Worm (Caenorhabditis elegans) whole organism, early embryonic: ENCODE measurements around the gene sand-1.
A peak's percentile ranks its signal among the peaks of the same experiment; 100 is the strongest.

Source experiments
- B0310.2 ChIP-seq: sonication (generic microtip); optimal IDR thresholded peaks from 2 replicates; lab custom pipeline; 2016; ENCODE audit warnings: mild to moderate bottlenecking, missing genetic modification characterization, missing compliant biosample characterization
- F13C5.2 ChIP-seq: sonication (generic microtip); optimal IDR thresholded peaks from 2 replicates; lab custom pipeline; 2017; ENCODE audit warnings: mild to moderate bottlenecking, missing genetic modification characterization, inconsistent platforms, missing compliant biosample characterization
- aly-1 ChIP-seq: sonication (generic microtip); optimal IDR thresholded peaks from 2 replicates; lab custom pipeline; 2016; ENCODE audit warnings: missing genetic modification characterization, missing compliant biosample characterization
- ama-1 ChIP-seq: fragments of 150-350 bp; optimal IDR thresholded peaks from 2 replicates; lab custom pipeline; 2014
- ceh-13 ChIP-seq: fragments of 200-800 bp; sonication (Bioruptor generic); optimal IDR thresholded peaks from 2 replicates; lab custom pipeline; 2018; ENCODE audit warnings: mild to moderate bottlenecking, missing genetic modification characterization, missing compliant biosample characterization
- ceh-36 ChIP-seq: sonication (generic microtip); optimal IDR thresholded peaks from 2 replicates; lab custom pipeline; 2016; ENCODE audit warnings: missing genetic modification characterization, inconsistent platforms, missing compliant biosample characterization
- ets-7 ChIP-seq: sonication (generic microtip); optimal IDR thresholded peaks from 2 replicates; lab custom pipeline; 2016; ENCODE audit warnings: missing genotype, missing genetic modification characterization, missing compliant biosample characterization
- flt-1 ChIP-seq: fragments of 200-800 bp; sonication (Bioruptor generic); IDR thresholded peaks from 2 replicates; pipeline ENCODE4 v1.3.6; 2022; ENCODE audit warnings: missing genetic modification characterization, missing compliant biosample characterization
- hmbx-1 ChIP-seq: sonication (generic microtip); optimal IDR thresholded peaks from 2 replicates; lab custom pipeline; 2016; ENCODE audit warnings: mild to moderate bottlenecking, missing genetic modification characterization, missing compliant biosample characterization
- hmg-4 ChIP-seq: fragments of 200-800 bp; sonication (Bioruptor generic); optimal IDR thresholded peaks from 2 replicates; lab custom pipeline; 2018; ENCODE audit warnings: mild to moderate bottlenecking, missing genetic modification characterization, missing compliant biosample characterization
- hnd-1 ChIP-seq: sonication (generic microtip); optimal IDR thresholded peaks from 2 replicates; lab custom pipeline; 2016; ENCODE audit warnings: missing genetic modification characterization, missing compliant biosample characterization
- pes-1 ChIP-seq: fragments of 200-800 bp; sonication (Bioruptor generic); IDR thresholded peaks from 2 replicates; pipeline ENCODE4 v1.3.6; 2022; ENCODE audit warnings: missing genetic modification reagents, missing genetic modification characterization, missing compliant biosample characterization
- scrt-1 ChIP-seq: fragments of 200-800 bp; sonication (Bioruptor generic); IDR thresholded peaks from 2 replicates; pipeline ENCODE4 v1.3.6; 2022; ENCODE audit warnings: missing genetic modification characterization, missing compliant biosample characterization
- sea-1 ChIP-seq: fragments of 200-800 bp; sonication (Bioruptor generic); conservative IDR thresholded peaks from 2 replicates; pipeline ENCODE4 v1.3.6; 2022; ENCODE audit warnings: missing genetic modification characterization, missing compliant biosample characterization
- tbx-11 ChIP-seq: fragments of 200-800 bp; sonication (Bioruptor generic); IDR thresholded peaks from 2 replicates; pipeline ENCODE4 v1.3.6; 2022; ENCODE audit warnings: missing genetic modification characterization, missing compliant biosample characterization
- tbx-37 ChIP-seq: fragments of 200-800 bp; sonication (Bioruptor generic); conservative IDR thresholded peaks from 2 replicates; pipeline ENCODE4 v1.3.6; 2022; ENCODE audit warnings: missing genetic modification reagents, missing genetic modification characterization, missing compliant biosample characterization
- tra-4 ChIP-seq: sonication (generic microtip); optimal IDR thresholded peaks from 2 replicates; lab custom pipeline; 2017; ENCODE audit warnings: missing genetic modification characterization, missing compliant biosample characterization

The sand-1 gene

DNA sequence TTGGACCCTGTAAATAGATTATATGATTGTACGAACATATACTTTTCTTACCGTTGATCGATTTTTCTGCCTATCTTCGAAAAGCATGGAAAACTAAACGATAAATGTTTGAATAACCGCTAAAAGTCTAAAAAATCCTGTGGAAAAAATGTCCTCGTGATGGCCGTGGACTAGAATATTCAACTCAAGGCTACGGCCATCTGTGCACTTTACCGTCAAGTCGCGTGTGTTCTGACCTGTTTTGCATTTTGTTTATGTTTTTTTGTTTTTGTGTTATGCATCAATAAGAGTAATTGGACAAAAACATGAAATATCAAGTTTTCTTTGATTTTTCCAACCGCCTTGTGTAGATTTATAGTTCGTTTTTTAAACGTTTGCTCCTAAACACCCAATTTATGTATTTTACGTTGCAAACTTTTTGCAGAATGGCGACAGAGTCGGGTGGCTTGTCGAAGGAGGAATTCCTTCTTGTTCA lies 2.5 kb upstream of the sand-1 start, which contains the start of the genes hda-6 and F41H10.4:
Gene hda-6 (minus strand): TSS at position 172 of the 475 bp plus-strand sequence.
Gene F41H10.4 (plus strand): TSS at position 425 of the 475 bp plus-strand sequence.
- TF ChIP-seq hnd-1 (tag; lab: Kevin White, UChicago) = no peak
- no peak for TF ChIP-seq B0310.2 (tag; lab: Kevin White, UChicago)
- no peak for TF ChIP-seq sea-1 (GFP tag; lab: Robert Waterston, UW)
- TF ChIP-seq hmg-4 = no peak
- TF ChIP-seq aly-1 (tag; lab: Kevin White, UChicago) = no peak
- TF ChIP-seq hmbx-1 = no peak
- TF ChIP-seq tra-4 = no peak
- no peak for TF ChIP-seq scrt-1 (GFP tag; lab: Robert Waterston, UW)
- TF ChIP-seq tbx-37 (GFP tag; lab: Robert Waterston, UW) = no peak
- TF ChIP-seq flt-1 (GFP tag; lab: Robert Waterston, UW) = no peak
- no peak for TF ChIP-seq pes-1 (GFP tag; lab: Robert Waterston, UW)
- no peak for TF ChIP-seq F13C5.2 (tag; lab: Kevin White, UChicago)
- TF ChIP-seq ets-7 (tag; lab: Kevin White, UChicago) = no peak
- no peak for TF ChIP-seq ceh-13 (GFP tag; lab: Kevin White, UChicago)
- TF ChIP-seq ceh-36 (tag; lab: Kevin White, UChicago) = no peak
- TF ChIP-seq ama-1 (lab: Kevin White, UChicago) = no peak
- no peak for TF ChIP-seq tbx-11 (GFP tag; lab: Robert Waterston, UW)

DNA sequence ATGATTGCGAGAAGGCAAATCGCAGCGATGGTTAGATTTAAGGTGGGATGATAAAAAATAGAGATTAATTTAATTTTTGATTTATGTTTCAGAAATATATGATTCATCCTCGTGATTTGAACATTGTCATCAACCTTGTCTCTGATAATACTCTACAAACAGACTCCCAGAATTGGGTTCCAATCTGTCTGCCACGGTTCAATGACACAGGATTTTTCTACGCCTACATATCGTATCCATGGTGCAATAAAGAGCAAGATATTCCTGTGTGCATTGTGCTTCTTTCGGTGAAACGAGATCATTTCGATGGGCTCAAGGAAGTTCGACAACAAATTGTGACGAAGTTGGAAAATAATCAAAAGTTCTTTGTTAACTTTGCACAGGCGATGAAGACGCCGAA lies 1.2 kb downstream of the sand-1 start:
- TF ChIP-seq flt-1 (GFP tag; lab: Robert Waterston, UW) (no peak), ceh-13 (GFP tag; lab: Kevin White, UChicago) (no peak), scrt-1 (GFP tag; lab: Robert Waterston, UW) (no peak), ets-7 (tag; lab: Kevin White, UChicago) (no peak), aly-1 (tag; lab: Kevin White, UChicago) (no peak), tra-4 (no peak), hmg-4 (no peak), pes-1 (GFP tag; lab: Robert Waterston, UW) (no peak), B0310.2 (tag; lab: Kevin White, UChicago) (no peak), F13C5.2 (tag; lab: Kevin White, UChicago) (no peak)

DNA sequence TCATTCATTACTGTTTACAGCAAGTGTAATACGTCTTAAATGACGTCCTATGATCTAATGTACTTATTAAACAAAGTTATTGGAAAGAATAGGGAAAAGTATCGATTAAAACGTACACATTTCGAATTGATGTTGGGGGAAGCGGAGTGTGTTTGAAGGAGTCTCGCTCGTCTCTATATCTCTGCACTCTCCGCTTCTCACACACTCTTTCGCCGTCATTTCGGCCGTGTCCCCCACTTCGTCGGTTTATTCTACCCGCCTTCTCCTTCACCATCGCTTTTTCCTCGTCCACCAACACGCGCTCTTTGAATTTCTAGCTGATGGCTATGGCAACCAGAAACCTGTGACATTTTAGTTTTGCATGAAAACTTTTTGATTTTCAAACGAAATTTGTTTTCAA lies 2.2 kb downstream of the sand-1 start:
- TF ChIP-seq flt-1 (GFP tag; lab: Robert Waterston, UW) (no peak), tbx-37 (GFP tag; lab: Robert Waterston, UW) (no peak), sea-1 (GFP tag; lab: Robert Waterston, UW) (no peak), ets-7 (tag; lab: Kevin White, UChicago) (no peak), aly-1 (tag; lab: Kevin White, UChicago) (peak; percentile 33), B0310.2 (tag; lab: Kevin White, UChicago) (no peak), hmg-4 (no peak)

DNA sequence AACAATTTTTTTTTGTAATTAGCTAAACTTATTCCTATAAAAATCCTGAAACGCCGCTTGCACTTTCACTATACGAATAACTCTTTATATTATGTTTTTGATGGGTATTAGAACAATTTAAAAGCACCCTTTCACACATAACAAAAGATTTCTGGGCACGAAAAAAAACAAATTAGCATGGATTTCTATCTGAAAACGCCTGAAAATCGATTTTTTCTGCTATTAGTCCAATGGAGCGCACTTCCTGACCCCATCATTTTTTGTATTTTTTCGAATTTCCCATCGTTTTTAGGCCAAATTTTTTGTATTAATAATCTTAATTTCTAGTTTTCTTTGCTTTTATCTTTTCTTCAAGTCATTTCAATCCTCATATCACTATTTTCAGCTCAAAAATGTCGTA lies 2.7 kb downstream of the sand-1 start, which contains the start of gene F41H10.3:
Gene F41H10.3 (plus strand): TSS at position 388 of the 400 bp plus-strand sequence.
- TF ChIP-seq flt-1 (GFP tag; lab: Robert Waterston, UW) = no peak

DNA sequence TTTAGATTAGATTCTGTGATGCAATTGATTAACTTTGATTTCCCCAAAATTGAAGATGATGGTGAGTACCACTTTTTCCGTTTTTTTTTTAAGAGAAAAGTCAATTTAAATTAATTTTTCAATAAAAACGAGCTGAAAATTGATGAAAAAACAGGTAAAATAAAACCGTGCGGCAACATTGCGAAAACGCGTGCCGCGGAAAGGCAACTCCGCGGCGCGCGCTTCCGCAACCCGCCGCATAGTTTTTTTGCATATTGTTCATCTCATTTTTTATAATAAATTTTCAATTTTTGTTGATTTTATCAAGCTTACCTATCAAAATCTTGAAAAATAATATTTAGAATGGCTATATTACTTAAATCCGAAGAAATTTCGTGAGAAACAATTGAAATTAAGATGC lies 4.2 kb downstream of the sand-1 start:
- TF ChIP-seq ets-7 (tag; lab: Kevin White, UChicago) (peak; percentile 56), aly-1 (tag; lab: Kevin White, UChicago) (no peak), hnd-1 (tag; lab: Kevin White, UChicago) (peak; percentile 25), tbx-11 (GFP tag; lab: Robert Waterston, UW) (0 out of 2 replicates have a peak, but pooled peaks have one; percentile 45), F13C5.2 (tag; lab: Kevin White, UChicago) (peak; percentile 72), hmbx-1 (peak; percentile 2), tbx-37 (GFP tag; lab: Robert Waterston, UW) (0 out of 2 replicates have a peak, but pooled peaks have one; percentile 32), ceh-13 (GFP tag; lab: Kevin White, UChicago) (peak; percentile 39), tra-4 (no peak), pes-1 (GFP tag; lab: Robert Waterston, UW) (peak; percentile 81), flt-1 (GFP tag; lab: Robert Waterston, UW) (peak; percentile 52; the same call in 1 of the 2 replicates), scrt-1 (GFP tag; lab: Robert Waterston, UW) (0 out of 2 replicates have a peak, but pooled peaks have one; percentile 33), hmg-4 (peak; percentile 9), B0310.2 (tag; lab: Kevin White, UChicago) (no peak), sea-1 (GFP tag; lab: Robert Waterston, UW) (peak; percentile 53; the same call in 1 of the 2 replicates), ama-1 (lab: Kevin White, UChicago) (no peak), ceh-36 (tag; lab: Kevin White, UChicago) (no peak)

DNA sequence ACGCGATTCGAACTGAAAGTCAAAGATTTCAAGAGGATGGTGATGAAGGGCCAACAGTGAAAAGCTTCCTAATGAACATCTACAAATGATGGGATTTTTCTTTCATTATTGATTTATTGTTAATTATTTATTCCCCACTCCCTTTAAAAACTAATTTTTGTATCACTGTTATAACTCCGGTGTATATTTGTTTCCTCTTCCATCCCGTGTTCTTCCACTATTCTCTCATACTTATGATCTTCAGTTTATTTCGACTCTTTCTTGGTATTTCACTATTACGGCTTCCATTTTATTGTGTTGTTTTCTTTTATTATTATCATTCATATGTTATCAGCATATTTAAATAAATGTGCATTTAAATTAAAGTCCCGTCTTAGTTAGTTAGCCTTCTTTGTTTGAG lies 7.7 kb downstream of the sand-1 start:
- TF ChIP-seq hmbx-1 (no peak), F13C5.2 (tag; lab: Kevin White, UChicago) (no peak), ceh-36 (tag; lab: Kevin White, UChicago) (no peak), tbx-11 (GFP tag; lab: Robert Waterston, UW) (no peak), ama-1 (lab: Kevin White, UChicago) (no peak), ceh-13 (GFP tag; lab: Kevin White, UChicago) (no peak), scrt-1 (GFP tag; lab: Robert Waterston, UW) (no peak), sea-1 (GFP tag; lab: Robert Waterston, UW) (no peak), hmg-4 (no peak), hnd-1 (tag; lab: Kevin White, UChicago) (no peak), flt-1 (GFP tag; lab: Robert Waterston, UW) (no peak), ets-7 (tag; lab: Kevin White, UChicago) (no peak), tbx-37 (GFP tag; lab: Robert Waterston, UW) (no peak), aly-1 (tag; lab: Kevin White, UChicago) (no peak), tra-4 (no peak), B0310.2 (tag; lab: Kevin White, UChicago) (no peak), pes-1 (GFP tag; lab: Robert Waterston, UW) (no peak)

DNA sequence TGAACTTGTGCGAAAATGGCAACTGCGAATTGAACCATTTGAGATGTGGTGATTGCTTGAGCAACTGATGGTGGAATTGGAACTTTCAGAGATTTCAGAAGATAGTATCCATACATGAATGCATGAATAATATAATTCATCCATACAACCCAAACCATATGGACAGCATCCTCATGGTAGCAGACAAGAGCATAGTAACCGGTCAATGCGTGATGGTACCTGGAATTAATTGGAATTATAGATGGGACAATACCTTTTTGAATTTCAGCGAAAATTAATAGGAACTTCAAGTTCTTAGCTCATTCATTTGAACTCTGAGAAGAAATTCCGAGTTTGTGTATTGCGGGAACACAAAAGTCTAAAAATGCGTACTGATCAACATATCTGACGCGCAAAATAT lies 8.3 kb downstream of the sand-1 start:
- no peak for TF ChIP-seq hnd-1 (tag; lab: Kevin White, UChicago)
- no peak for TF ChIP-seq flt-1 (GFP tag; lab: Robert Waterston, UW)
- no peak for TF ChIP-seq ama-1 (lab: Kevin White, UChicago)
- TF ChIP-seq B0310.2 (tag; lab: Kevin White, UChicago) = no peak
- TF ChIP-seq ets-7 (tag; lab: Kevin White, UChicago) = no peak
- TF ChIP-seq tbx-11 (GFP tag; lab: Robert Waterston, UW) = no peak
- TF ChIP-seq ceh-36 (tag; lab: Kevin White, UChicago) = no peak
- TF ChIP-seq pes-1 (GFP tag; lab: Robert Waterston, UW) = no peak
- no peak for TF ChIP-seq scrt-1 (GFP tag; lab: Robert Waterston, UW)
- no peak for TF ChIP-seq tbx-37 (GFP tag; lab: Robert Waterston, UW)
- TF ChIP-seq F13C5.2 (tag; lab: Kevin White, UChicago) = no peak
